Fruit fly (Drosophila melanogaster): ENCODE data around the gene CG42467.

Gene CG42467

dm6 chr2L:3706963-3707362 lies 5.9 kb downstream of the CG42467 start, which contains the start of gene CG31777:
Gene CG31777, minus strand, starts transcription at chr2L:3707063.
- TF ChIP-seq Sp1 (GFP tag; optimal IDR thresholded peaks at IDR 0.05) (no peak), N (GFP tag; optimal IDR thresholded peaks at IDR 0.05) (no peak), Jra (GFP tag; optimal IDR thresholded peaks at IDR 0.05) (no peak), CG32264 (GFP tag; optimal IDR thresholded peaks at IDR 0.05) (no peak), HLH106 (tag; optimal IDR thresholded peaks at IDR 0.05) (no peak), dl (GFP tag; optimal IDR thresholded peaks at IDR 0.05; ENCODE audit: insufficient read depth in 1 of 2, partially characterized antibody in 2 of 2) (no peak), brk (GFP tag; optimal IDR thresholded peaks at IDR 0.05) (no peak), CrebA (GFP tag; optimal IDR thresholded peaks at IDR 0.05; ENCODE audit: borderline replicate concordance) (no peak), Hr83 (GFP tag; optimal IDR thresholded peaks at IDR 0.05; ENCODE audit: poor library complexity, severe bottlenecking) (no peak), br (GFP tag; optimal IDR thresholded peaks at IDR 0.05) (no peak), Dif (GFP tag; optimal IDR thresholded peaks at IDR 0.05; ENCODE audit: partially characterized antibody) (no peak), sage (GFP tag; optimal IDR thresholded peaks at IDR 0.05) (no peak), Mio (GFP tag; optimal IDR thresholded peaks at IDR 0.05) (no peak), rgr (GFP tag; optimal IDR thresholded peaks at IDR 0.05) (no peak), fru (GFP tag; optimal IDR thresholded peaks at IDR 0.05) (no peak), lola (GFP tag; optimal IDR thresholded peaks at IDR 0.05) (no peak), ey (GFP tag; optimal IDR thresholded peaks at IDR 0.05) (no peak), dmrt93B (GFP tag; optimal IDR thresholded peaks at IDR 0.05) (no peak)

- TF ChIP-seq Mio (GFP tag; optimal IDR thresholded peaks at IDR 0.05) (no peak), Abd-B (GFP tag; optimal IDR thresholded peaks at IDR 0.05) (no peak), CrebA (GFP tag; optimal IDR thresholded peaks at IDR 0.05; ENCODE audit: borderline replicate concordance) (no peak), jim (GFP tag; optimal IDR thresholded peaks at IDR 0.05) (no peak), ey (GFP tag; optimal IDR thresholded peaks at IDR 0.05) (no peak), pan (optimal IDR thresholded peaks at IDR 0.05) (no peak), Dif (GFP tag; optimal IDR thresholded peaks at IDR 0.05; ENCODE audit: partially characterized antibody) (peak; percentile 41), br (GFP tag; optimal IDR thresholded peaks at IDR 0.05) (no peak), Hnf4 (GFP tag; optimal IDR thresholded peaks at IDR 0.05) (no peak), Vsx2 (GFP tag; optimal IDR thresholded peaks at IDR 0.05; ENCODE audit: partially characterized antibody) (no peak), woc (GFP tag; optimal IDR thresholded peaks at IDR 0.05) (no peak), Hr78 (GFP tag; optimal IDR thresholded peaks at IDR 0.05) (no peak), Myc (optimal IDR thresholded peaks at IDR 0.05) (no peak), h (GFP tag; optimal IDR thresholded peaks at IDR 0.05) (peak; percentile 10), GATAd (GFP tag; optimal IDR thresholded peaks at IDR 0.05) (no peak), Dfd (GFP tag; optimal IDR thresholded peaks at IDR 0.05) (no peak), N (GFP tag; optimal IDR thresholded peaks at IDR 0.05) (no peak), dsf (GFP tag; optimal IDR thresholded peaks at IDR 0.05; ENCODE audit: borderline replicate concordance) (no peak), psq (GFP tag; optimal IDR thresholded peaks at IDR 0.05) (no peak), Jra (GFP tag; optimal IDR thresholded peaks at IDR 0.05) (no peak), usp (GFP tag; optimal IDR thresholded peaks at IDR 0.05) (no peak), lola (GFP tag; optimal IDR thresholded peaks at IDR 0.05) (no peak), sage (GFP tag; optimal IDR thresholded peaks at IDR 0.05) (no peak), dl (GFP tag; optimal IDR thresholded peaks at IDR 0.05; ENCODE audit: insufficient read depth in 1 of 2, partially characterized antibody in 2 of 2) (no peak), brk (GFP tag; optimal IDR thresholded peaks at IDR 0.05) (no peak), dmrt93B (GFP tag; optimal IDR thresholded peaks at IDR 0.05) (no peak), Hr83 (GFP tag; optimal IDR thresholded peaks at IDR 0.05; ENCODE audit: poor library complexity, severe bottlenecking) (no peak), foxo (GFP tag; optimal IDR thresholded peaks at IDR 0.05) (peak in 1 of 2 experiments; percentile 16), OdsH (GFP tag; optimal IDR thresholded peaks at IDR 0.05) (no peak), tai (GFP tag; optimal IDR thresholded peaks at IDR 0.05) (no peak), rgr (GFP tag; optimal IDR thresholded peaks at IDR 0.05) (peak; percentile 29), Sp1 (GFP tag; optimal IDR thresholded peaks at IDR 0.05) (no peak), HLH106 (tag; optimal IDR thresholded peaks at IDR 0.05) (peak; percentile 28), fru (GFP tag; optimal IDR thresholded peaks at IDR 0.05) (no peak), sv (GFP tag; optimal IDR thresholded peaks at IDR 0.05) (no peak), CG32264 (GFP tag; optimal IDR thresholded peaks at IDR 0.05) (no peak), CG9705 (GFP tag; optimal IDR thresholded peaks at IDR 0.05) (no peak), Rel (GFP tag; optimal IDR thresholded peaks at IDR 0.05) (no peak), Rel (tag; optimal IDR thresholded peaks at IDR 0.05) (no peak)
Measured at dm6 chr2L:3711665-3712064, 10.6 kb downstream of the CG42467 start, which contains the start of gene cutlet. Gene cutlet, minus strand, starts transcription at chr2L:3711748.

All from whole organism, wandering third instar larva.